Worm (Caenorhabditis elegans) whole organism, L4 larva: ENCODE measurements around the gene vps-45.
A peak's percentile ranks its signal among the peaks of the same experiment; 100 is the strongest.

ENCODE experiments used
- F37D6.2 ChIP-seq: sonication (generic microtip); optimal IDR thresholded peaks from 2 replicates; lab custom pipeline; 2016; ENCODE audit warnings: mild to moderate bottlenecking, missing genetic modification characterization, missing compliant biosample characterization
- F49E8.2 ChIP-seq: sonication (generic microtip); optimal IDR thresholded peaks from 2 replicates; lab custom pipeline; 2016; ENCODE audit warnings: missing compliant biosample characterization, mild to moderate bottlenecking, missing genetic modification characterization, borderline replicate concordance
- T20F7.1 ChIP-seq: fragments of 200-800 bp; sonication (Bioruptor generic); optimal IDR thresholded peaks from 2 replicates; lab custom pipeline; 2018; ENCODE audit warnings: mild to moderate bottlenecking, missing genetic modification characterization, missing compliant biosample characterization
- Y105C5A.15 ChIP-seq: fragments of 200-800 bp; sonication (Bioruptor generic); IDR thresholded peaks from 2 replicates; pipeline ENCODE4 v1.3.6; 2022; ENCODE audit warnings: missing genetic modification characterization, missing compliant biosample characterization
- arid-1 ChIP-seq: fragments of 200-800 bp; sonication (Bioruptor generic); conservative IDR thresholded peaks from 2 replicates; pipeline ENCODE4 v1.3.6; 2022; ENCODE audit warnings: missing genetic modification reagents, missing genetic modification characterization, missing compliant biosample characterization
- attf-4 ChIP-seq: sonication (generic microtip); optimal IDR thresholded peaks from 3 replicates; lab custom pipeline; 2017; ENCODE audit warnings: missing biosample characterization, missing genetic modification characterization
- ceh-44 ChIP-seq: fragments of 200-800 bp; sonication (Bioruptor generic); IDR thresholded peaks from 2 replicates; pipeline ENCODE4 v1.3.6; 2022; ENCODE audit warnings: missing genetic modification reagents, missing genetic modification characterization, missing compliant biosample characterization
- ctbp-1 ChIP-seq: fragments of 200-800 bp; sonication (Bioruptor generic); IDR thresholded peaks from 2 replicates; pipeline ENCODE4 v1.3.6; 2022; ENCODE audit warnings: missing genetic modification reagents, missing genetic modification characterization, missing compliant biosample characterization
- daf-12 ChIP-seq: fragments of 150-350 bp; optimal IDR thresholded peaks from 2 replicates; lab custom pipeline; 2014; ENCODE audit warnings: missing biosample characterization, missing genetic modification reagents, missing genetic modification characterization
- daf-16 ChIP-seq, 3 experiments: sonication (generic microtip); optimal IDR thresholded peaks; 2 replicates each; lab custom pipeline; 2016 to 2017; ENCODE audit warnings: missing genetic modification characterization in 3 of 3, missing genetic modification reagents in 3 of 3, mild to moderate bottlenecking in 2 of 3, missing compliant biosample characterization in 2 of 3, missing biosample characterization in 1 of 3, moderate library complexity in 1 of 3
- dmd-8 ChIP-seq: fragments of 200-800 bp; sonication (Bioruptor generic); IDR thresholded peaks from 2 replicates; pipeline ENCODE4 v1.3.6; 2022; ENCODE audit warnings: missing genetic modification characterization, missing compliant biosample characterization
- duxl-1 ChIP-seq: sonication (generic microtip); optimal IDR thresholded peaks from 2 replicates; lab custom pipeline; 2016; ENCODE audit warnings: mild to moderate bottlenecking, missing genetic modification characterization, moderate library complexity, missing compliant biosample characterization; ENCODE audit not compliant: poor library complexity
- dve-1 ChIP-seq: sonication (generic microtip); optimal IDR thresholded peaks from 2 replicates; lab custom pipeline; 2017; ENCODE audit warnings: antibody characterized with exemption, mild to moderate bottlenecking, missing genetic modification characterization, missing compliant biosample characterization; ENCODE audit not compliant: insufficient read depth
- egl-43 ChIP-seq: fragments of 200-800 bp; sonication (Bioruptor generic); IDR thresholded peaks from 2 replicates; pipeline ENCODE4 v1.3.6; 2022; ENCODE audit warnings: missing genetic modification reagents, missing genetic modification characterization, missing compliant biosample characterization
- hlh-11 ChIP-seq: fragments of 200-800 bp; sonication (Bioruptor generic); optimal IDR thresholded peaks from 2 replicates; lab custom pipeline; 2018; ENCODE audit warnings: mild to moderate bottlenecking, missing genetic modification characterization, missing compliant biosample characterization
- hlh-30 ChIP-seq: sonication (generic microtip); optimal IDR thresholded peaks from 2 replicates; lab custom pipeline; 2017; ENCODE audit warnings: antibody characterized with exemption, mild to moderate bottlenecking, missing genetic modification characterization, missing compliant biosample characterization; ENCODE audit not compliant: insufficient read depth
- lin-13 ChIP-seq: fragments of 150-350 bp; optimal IDR thresholded peaks from 2 replicates; lab custom pipeline; 2014; ENCODE audit warnings: missing biosample characterization, missing genetic modification reagents, missing genetic modification characterization
- lin-15B ChIP-seq: fragments of 150-350 bp; sonication (generic microtip); optimal IDR thresholded peaks from 3 replicates; lab custom pipeline; 2014; ENCODE audit warnings: missing biosample characterization, missing genetic modification characterization
- lsy-2 ChIP-seq, 2 experiments: fragments of 150-350 bp in 1 of 2; sonication (generic microtip) in 1 of 2; optimal IDR thresholded peaks; 2 replicates each; lab custom pipeline; 2014 to 2017; ENCODE audit warnings: missing biosample characterization in 2 of 2, missing genetic modification characterization in 2 of 2
- madf-5 ChIP-seq, 2 experiments: fragments of 200-800 bp; sonication (Bioruptor generic); IDR thresholded peaks; 2 replicates each; pipeline ENCODE4 v1.3.6; 2022; ENCODE audit warnings: missing compliant biosample characterization in 2 of 2, missing genetic modification characterization in 2 of 2
- madf-9 ChIP-seq: fragments of 200-800 bp; sonication (Bioruptor generic); conservative IDR thresholded peaks from 2 replicates; pipeline ENCODE4 v1.3.6; 2022; ENCODE audit warnings: missing genetic modification reagents, missing genetic modification characterization, missing compliant biosample characterization
- mxl-2 ChIP-seq: fragments of 200-800 bp; sonication (Bioruptor generic); conservative IDR thresholded peaks from 2 replicates; pipeline ENCODE4 v1.3.6; 2022; ENCODE audit warnings: missing genetic modification reagents, missing genetic modification characterization, missing compliant biosample characterization
- mxl-3 ChIP-seq: fragments of 200-800 bp; sonication (Bioruptor generic); optimal IDR thresholded peaks from 2 replicates; lab custom pipeline; 2018; ENCODE audit warnings: mild to moderate bottlenecking, missing genetic modification characterization, missing compliant biosample characterization
- nhr-10 ChIP-seq: fragments of 150-350 bp; optimal IDR thresholded peaks from 2 replicates; lab custom pipeline; 2014; ENCODE audit warnings: missing biosample characterization, missing genetic modification characterization
- nhr-102 ChIP-seq: sonication (generic microtip); optimal IDR thresholded peaks from 2 replicates; lab custom pipeline; 2016; ENCODE audit warnings: mild to moderate bottlenecking, missing genetic modification characterization, moderate library complexity, missing compliant biosample characterization
- nhr-111 ChIP-seq: fragments of 200-800 bp; sonication (Bioruptor generic); optimal IDR thresholded peaks from 2 replicates; lab custom pipeline; 2018; ENCODE audit warnings: mild to moderate bottlenecking, missing genetic modification characterization, missing compliant biosample characterization
- nhr-28 ChIP-seq: fragments of 150-350 bp; optimal IDR thresholded peaks from 2 replicates; lab custom pipeline; 2014; ENCODE audit warnings: missing biosample characterization, missing genetic modification characterization
- nhr-41 ChIP-seq: fragments of 200-800 bp; sonication (Bioruptor generic); IDR thresholded peaks from 2 replicates; pipeline ENCODE4 v1.3.6; 2022; ENCODE audit warnings: missing genetic modification reagents, missing genetic modification characterization, missing compliant biosample characterization
- nhr-48 ChIP-seq: sonication (generic microtip); optimal IDR thresholded peaks from 2 replicates; lab custom pipeline; 2016; ENCODE audit warnings: mild to moderate bottlenecking, missing genetic modification characterization, missing compliant biosample characterization
- nhr-6 ChIP-seq: fragments of 150-350 bp; optimal IDR thresholded peaks from 2 replicates; lab custom pipeline; 2014; ENCODE audit warnings: missing biosample characterization, missing genetic modification characterization
- nhr-77 ChIP-seq: fragments of 150-350 bp; optimal IDR thresholded peaks from 2 replicates; lab custom pipeline; 2014; ENCODE audit warnings: missing biosample characterization, missing genetic modification characterization
- php-3 ChIP-seq: fragments of 200-800 bp; sonication (Bioruptor generic); IDR thresholded peaks from 2 replicates; pipeline ENCODE4 v1.3.6; 2022; ENCODE audit warnings: missing genetic modification reagents, missing genetic modification characterization, missing compliant biosample characterization
- pqm-1 ChIP-seq: sonication (generic microtip); optimal IDR thresholded peaks from 2 replicates; lab custom pipeline; 2017; ENCODE audit warnings: missing biosample characterization, missing genetic modification characterization
- saeg-2 ChIP-seq: fragments of 200-800 bp; sonication (Bioruptor generic); IDR thresholded peaks from 2 replicates; pipeline ENCODE4 v1.3.6; 2022; ENCODE audit warnings: missing genetic modification reagents, missing genetic modification characterization, missing compliant biosample characterization
- set-16 ChIP-seq: fragments of 200-800 bp; sonication (Bioruptor generic); IDR thresholded peaks from 2 replicates; pipeline ENCODE4 v1.3.6; 2022; ENCODE audit warnings: missing genetic modification reagents, missing genetic modification characterization, missing compliant biosample characterization
- snpc-1.2 ChIP-seq: fragments of 200-800 bp; sonication (Bioruptor generic); IDR thresholded peaks from 2 replicates; pipeline ENCODE4 v1.3.6; 2022; ENCODE audit warnings: missing genetic modification reagents, missing genetic modification characterization, missing compliant biosample characterization
- spr-1 ChIP-seq: sonication (generic microtip); optimal IDR thresholded peaks from 2 replicates; lab custom pipeline; 2016; ENCODE audit warnings: mild to moderate bottlenecking, missing genetic modification characterization, missing compliant biosample characterization
- tra-1 ChIP-seq: fragments of 200-800 bp; sonication (Bioruptor generic); IDR thresholded peaks from 2 replicates; pipeline ENCODE4 v1.3.6; 2022; ENCODE audit warnings: missing genetic modification reagents, missing genetic modification characterization, missing compliant biosample characterization
- unc-130 ChIP-seq: sonication (generic microtip); optimal IDR thresholded peaks from 2 replicates; lab custom pipeline; 2016; ENCODE audit warnings: missing genetic modification reagents, missing genetic modification characterization, missing compliant biosample characterization
- unc-62 ChIP-seq, 3 experiments: fragments of 150-350 bp in 1 of 3; sonication (generic microtip); optimal IDR thresholded peaks in 2 of 3; peaks in 1 of 3; 1 replicate in 1 of 3; 2 replicates in 2 of 3; lab custom pipeline; 2014 to 2017; ENCODE audit warnings: missing biosample characterization in 3 of 3, missing genetic modification characterization in 3 of 3, missing genetic modification reagents in 3 of 3, missing genotype in 1 of 3
- vab-7 ChIP-seq: fragments of 200-800 bp; sonication (Bioruptor generic); IDR thresholded peaks from 2 replicates; pipeline ENCODE4 v1.3.6; 2022; ENCODE audit warnings: missing genetic modification reagents, missing genetic modification characterization, missing compliant biosample characterization
- zag-1 ChIP-seq: fragments of 150-350 bp; optimal IDR thresholded peaks from 2 replicates; lab custom pipeline; 2014; ENCODE audit warnings: missing biosample characterization, missing genetic modification characterization
- zip-2 ChIP-seq: fragments of 150-350 bp; optimal IDR thresholded peaks from 2 replicates; lab custom pipeline; 2014; ENCODE audit warnings: missing biosample characterization, missing genetic modification characterization
- ztf-7 ChIP-seq: fragments of 150-350 bp; optimal IDR thresholded peaks from 2 replicates; lab custom pipeline; 2014; ENCODE audit warnings: missing biosample characterization, missing genetic modification characterization

The vps-45 gene

DNA sequence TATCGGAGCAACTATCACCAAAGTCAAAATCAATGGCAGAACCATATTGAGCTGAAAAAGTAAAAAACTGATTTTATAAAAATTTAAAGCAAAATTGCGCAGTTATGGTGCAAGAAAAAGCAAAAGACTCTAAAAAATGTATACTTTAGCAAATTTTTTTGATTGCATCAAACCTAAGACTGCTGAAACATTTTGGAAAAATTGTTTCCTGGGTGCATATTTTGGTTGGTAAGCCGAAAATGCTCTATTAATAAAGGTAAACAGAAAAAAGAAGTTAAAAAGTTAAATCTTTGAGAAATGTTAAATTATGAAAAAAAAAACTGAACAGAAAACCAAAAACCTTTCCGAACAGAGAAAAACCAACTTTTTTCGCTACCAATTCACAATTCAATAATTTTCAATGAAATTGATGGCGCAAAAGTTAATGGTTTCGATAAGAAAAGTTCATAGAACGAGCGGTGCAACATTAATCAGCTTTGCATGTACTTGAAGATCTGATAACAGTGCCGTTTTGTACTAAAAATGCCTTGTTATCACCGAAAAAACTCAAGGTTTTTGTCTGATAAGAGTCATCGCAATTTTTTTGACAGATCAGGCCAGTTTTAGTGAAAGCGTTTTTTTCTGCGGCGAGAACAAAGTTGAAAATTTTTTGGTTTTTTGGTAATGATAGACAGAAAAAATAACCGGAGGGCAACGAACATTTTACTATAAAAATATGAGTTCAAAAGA is 3.5 kb upstream of the vps-45 start, which contains the start of gene abhd-3.2 (continued):
- TF ChIP-seq Y105C5A.15 (GFP tag; lab: Robert Waterston, UW) (no peak), hlh-30 (tag; lab: Kevin White, UChicago) (peak; percentile 34), duxl-1 (tag; lab: Kevin White, UChicago) (no peak), ctbp-1 (GFP tag; lab: Robert Waterston, UW) (no peak), madf-9 (no peak), tra-1 (GFP tag; lab: Robert Waterston, UW) (peak; percentile 97), dmd-8 (no peak), arid-1 (GFP tag; lab: Robert Waterston, UW) (no peak), snpc-1.2 (GFP tag; lab: Robert Waterston, UW) (no peak), nhr-10 (tag; lab: Kevin White, UChicago) (peak; percentile 29), F49E8.2 (no peak), pqm-1 (tag; lab: Kevin White, UChicago) (peak; percentile 99), ztf-7 (tag; lab: Kevin White, UChicago) (peak; percentile 18), lin-15B (tag; lab: Kevin White, UChicago) (no peak), nhr-6 (tag; lab: Kevin White, UChicago) (peak; percentile 74), zip-2 (tag; lab: Kevin White, UChicago) (no peak), set-16 (GFP tag; lab: Robert Waterston, UW) (no peak), vab-7 (GFP tag; lab: Robert Waterston, UW) (no peak), F37D6.2 (tag; lab: Kevin White, UChicago) (no peak), nhr-111 (GFP tag; lab: Kevin White, UChicago) (no peak), daf-16 (GFP tag; optimal IDR thresholded peaks at IDR 0.05; lab: Kevin White, UChicago) (peak in 1 of 2 experiments; percentile 38), daf-16 (tag; optimal IDR thresholded peaks at IDR 0.05; lab: Kevin White, UChicago) (peak; percentile 94), dve-1 (tag; lab: Kevin White, UChicago) (peak; percentile 97), egl-43 (GFP tag; lab: Robert Waterston, UW) (no peak), spr-1 (tag; lab: Kevin White, UChicago) (no peak), attf-4 (tag; lab: Kevin White, UChicago) (no peak), T20F7.1 (GFP tag; lab: Kevin White, UChicago) (peak; percentile 50), nhr-48 (peak; percentile 86), mxl-2 (no peak), hlh-11 (tag; lab: Kevin White, UChicago) (peak; percentile 93), saeg-2 (GFP tag; lab: Robert Waterston, UW) (peak; percentile 65; the same call in 1 of the 2 replicates), lin-13 (GFP tag; lab: Kevin White, UChicago) (no peak), php-3 (GFP tag; lab: Robert Waterston, UW) (peak; percentile 98), mxl-3 (peak; percentile 53), zag-1 (tag; lab: Kevin White, UChicago) (no peak), unc-130 (no peak), madf-5 (GFP tag; IDR thresholded peaks at IDR 0.05; lab: Robert Waterston, UW) (no peak), nhr-77 (peak; percentile 85), unc-62 (GFP tag; optimal IDR thresholded peaks at IDR 0.05 in 1 of 2; lab: Kevin White, UChicago) (peak in 1 of 2 experiments; percentile 99), unc-62 (tag; optimal IDR thresholded peaks at IDR 0.05; lab: Kevin White, UChicago) (no peak), nhr-28 (tag; lab: Kevin White, UChicago) (peak; percentile 93), nhr-41 (GFP tag; lab: Robert Waterston, UW) (0 out of 2 replicates have a peak, but pooled peaks have one; percentile 46), daf-12 (tag; lab: Kevin White, UChicago) (no peak), lsy-2 (tag; optimal IDR thresholded peaks at IDR 0.05; lab: Kevin White, UChicago) (peak in 1 of 2 experiments; percentile 51), nhr-102 (tag; lab: Kevin White, UChicago) (peak; percentile 61), ceh-44 (GFP tag; lab: Robert Waterston, UW) (no peak)
